Fruit fly (Drosophila melanogaster): Measurements from ENCODE around the gene vkg.

Gene vkg

DNA sequence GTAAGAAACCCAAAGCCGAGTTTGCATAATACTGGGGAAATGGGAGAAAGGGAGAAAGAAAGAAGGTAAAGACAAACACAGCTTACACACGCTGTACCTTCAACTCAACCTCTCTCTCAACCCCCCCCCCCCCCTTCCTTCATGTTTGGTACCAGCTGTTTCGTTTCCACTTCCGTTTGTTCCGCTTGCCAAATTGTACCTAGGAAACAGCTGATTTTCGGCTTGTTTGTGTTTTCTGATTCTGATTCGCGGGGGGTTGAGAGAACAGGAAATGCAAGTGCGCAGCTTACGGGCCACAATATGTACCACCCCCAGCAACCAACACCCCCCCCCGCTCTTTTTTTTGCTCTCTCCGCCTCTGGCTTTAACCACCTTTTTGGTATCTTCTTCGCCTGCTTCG, 35.9 kb upstream of the vkg start:
- TF ChIP-seq CrebA (GFP tag; optimal IDR thresholded peaks at IDR 0.05; ENCODE audit: borderline replicate concordance): no peak
- peak; percentile 68 for TF ChIP-seq psq (GFP tag; optimal IDR thresholded peaks at IDR 0.05)

DNA sequence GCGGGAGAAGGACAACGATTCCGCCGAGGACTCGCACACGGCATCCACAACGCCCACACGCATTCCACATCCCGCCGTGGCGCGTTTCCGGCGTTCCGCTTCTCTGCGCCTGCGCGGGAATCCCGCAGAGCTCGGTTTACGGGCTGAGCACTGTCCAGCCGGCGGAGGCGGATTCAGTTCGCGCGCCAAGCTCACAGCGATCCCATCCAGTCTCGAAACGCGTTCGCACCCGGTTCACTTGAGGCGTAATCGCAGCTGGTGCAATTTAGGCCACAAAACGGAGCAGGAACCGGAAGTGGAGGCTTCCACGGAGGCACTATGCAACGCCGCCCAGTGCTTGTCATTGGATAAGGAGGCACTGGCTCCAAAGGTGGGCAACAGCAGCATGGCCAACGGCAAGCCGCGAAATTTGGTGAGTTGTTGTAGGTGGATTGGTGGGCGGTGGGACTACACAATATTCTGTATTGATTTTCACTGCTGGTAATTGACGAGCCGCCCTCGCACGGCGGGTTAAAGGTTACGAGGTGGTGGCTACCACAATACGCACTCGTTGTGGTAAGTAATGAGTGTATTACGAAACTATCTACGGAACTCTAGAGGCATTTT, 34.9 kb upstream of the vkg start:
- TF ChIP-seq Dif (GFP tag; optimal IDR thresholded peaks at IDR 0.05; ENCODE audit: partially characterized antibody): peak; percentile 35
- TF ChIP-seq N (GFP tag; optimal IDR thresholded peaks at IDR 0.05): no peak

DNA sequence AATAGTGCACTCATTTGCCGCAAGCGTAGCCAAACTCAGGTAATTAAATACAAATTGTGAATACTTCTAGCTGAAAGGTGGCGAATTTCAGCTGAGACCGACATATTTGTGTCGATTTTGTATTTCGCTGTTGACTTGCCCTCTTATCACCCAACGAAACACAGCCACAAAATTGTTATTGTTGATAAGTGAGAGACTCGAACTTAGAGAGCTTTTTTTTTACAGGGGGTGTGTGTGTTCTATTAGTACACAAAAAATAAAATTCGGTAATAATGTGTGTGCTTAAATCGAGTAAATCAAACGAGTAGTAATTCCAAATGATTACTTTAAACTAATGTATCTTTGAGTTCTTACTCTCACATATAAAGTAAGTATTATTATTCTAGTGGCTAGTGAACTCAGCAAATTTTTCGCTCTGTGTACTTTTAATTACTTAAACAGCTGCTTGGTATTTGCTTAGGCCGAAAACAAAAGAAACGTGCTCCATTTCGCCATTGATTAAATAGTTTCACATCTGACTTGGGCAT, 33.0 kb upstream of the vkg start:
- TF ChIP-seq Hnf4 (GFP tag; optimal IDR thresholded peaks at IDR 0.05) (peak; percentile 81), dl (GFP tag; optimal IDR thresholded peaks at IDR 0.05; ENCODE audit: insufficient read depth in 1 of 2, partially characterized antibody in 2 of 2) (no peak), Hr83 (GFP tag; optimal IDR thresholded peaks at IDR 0.05; ENCODE audit: poor library complexity, severe bottlenecking) (peak; percentile 68), N (GFP tag; optimal IDR thresholded peaks at IDR 0.05) (no peak), Hr78 (GFP tag; optimal IDR thresholded peaks at IDR 0.05) (no peak), sage (GFP tag; optimal IDR thresholded peaks at IDR 0.05) (peak; percentile 80), Rel (GFP tag; optimal IDR thresholded peaks at IDR 0.05) (no peak), Rel (tag; optimal IDR thresholded peaks at IDR 0.05) (peak; percentile 13), brk (GFP tag; optimal IDR thresholded peaks at IDR 0.05) (peak; percentile 82), dsf (GFP tag; optimal IDR thresholded peaks at IDR 0.05; ENCODE audit: borderline replicate concordance) (peak; percentile 13), CrebA (GFP tag; optimal IDR thresholded peaks at IDR 0.05; ENCODE audit: borderline replicate concordance) (no peak), jim (GFP tag; optimal IDR thresholded peaks at IDR 0.05) (no peak), Vsx2 (GFP tag; optimal IDR thresholded peaks at IDR 0.05; ENCODE audit: partially characterized antibody) (no peak), Abd-B (GFP tag; optimal IDR thresholded peaks at IDR 0.05) (no peak), Sp1 (GFP tag; optimal IDR thresholded peaks at IDR 0.05) (peak; percentile 82), psq (GFP tag; optimal IDR thresholded peaks at IDR 0.05) (peak; percentile 71), lola (GFP tag; optimal IDR thresholded peaks at IDR 0.05) (no peak), Myc (optimal IDR thresholded peaks at IDR 0.05) (no peak), Dif (GFP tag; optimal IDR thresholded peaks at IDR 0.05; ENCODE audit: partially characterized antibody) (no peak), sv (GFP tag; optimal IDR thresholded peaks at IDR 0.05) (peak; percentile 64), pan (optimal IDR thresholded peaks at IDR 0.05) (no peak), CG32264 (GFP tag; optimal IDR thresholded peaks at IDR 0.05) (peak; percentile 48), foxo (GFP tag; optimal IDR thresholded peaks at IDR 0.05) (peak in 1 of 2 experiments; percentile 93), HLH106 (tag; optimal IDR thresholded peaks at IDR 0.05) (peak; percentile 42), GATAd (GFP tag; optimal IDR thresholded peaks at IDR 0.05) (no peak), Jra (GFP tag; optimal IDR thresholded peaks at IDR 0.05) (peak; percentile 75), Mio (GFP tag; optimal IDR thresholded peaks at IDR 0.05) (peak; percentile 0), dmrt93B (GFP tag; optimal IDR thresholded peaks at IDR 0.05) (peak; percentile 46), rgr (GFP tag; optimal IDR thresholded peaks at IDR 0.05) (peak; percentile 85), OdsH (GFP tag; optimal IDR thresholded peaks at IDR 0.05) (peak; percentile 88), Dfd (GFP tag; optimal IDR thresholded peaks at IDR 0.05) (no peak), h (GFP tag; optimal IDR thresholded peaks at IDR 0.05) (peak; percentile 85), usp (GFP tag; optimal IDR thresholded peaks at IDR 0.05) (no peak), fru (GFP tag; optimal IDR thresholded peaks at IDR 0.05) (peak; percentile 92), tai (GFP tag; optimal IDR thresholded peaks at IDR 0.05) (no peak), woc (GFP tag; optimal IDR thresholded peaks at IDR 0.05) (peak; percentile 52), br (GFP tag; optimal IDR thresholded peaks at IDR 0.05) (peak; percentile 83), ey (GFP tag; optimal IDR thresholded peaks at IDR 0.05) (peak; percentile 79), CG9705 (GFP tag; optimal IDR thresholded peaks at IDR 0.05) (no peak)

All from whole organism, wandering third instar larva.